Fruit fly (Drosophila melanogaster) whole organism, embryonic: Measurements from ENCODE around the gene CG17470.

Experiments used
- Bdp1 ChIP-seq: fragments of 200-800 bp; sonication (Bioruptor generic); optimal IDR thresholded peaks from 3 replicates; lab custom pipeline; 2016; ENCODE audit warnings: missing biosample characterization, missing genetic modification characterization
- Blimp-1 ChIP-seq: fragments of 200-800 bp; sonication (Bioruptor generic); optimal IDR thresholded peaks from 3 replicates; lab custom pipeline; 2018; ENCODE audit warnings: missing biosample characterization, missing genetic modification characterization, mild to moderate bottlenecking, moderate library complexity, missing genetic modification reagents
- CG11085 ChIP-seq: fragments of 200-800 bp; sonication (Bioruptor generic); IDR thresholded peaks from 2 replicates; pipeline ENCODE4 v1.3.6; 2022; ENCODE audit warnings: missing biosample characterization, missing genetic modification characterization
- CG11504 ChIP-seq: fragments of 200-800 bp; sonication (Bioruptor generic); optimal IDR thresholded peaks from 3 replicates; lab custom pipeline; 2019; ENCODE audit warnings: missing biosample characterization, mild to moderate bottlenecking, missing genetic modification characterization, moderate library complexity
- CG11696 ChIP-seq: fragments of 200-800 bp; sonication (Bioruptor generic); IDR thresholded peaks from 2 replicates; pipeline ENCODE4 v1.3.6; 2022; ENCODE audit warnings: missing biosample characterization, missing genetic modification characterization
- CG12299 ChIP-seq: fragments of 200-800 bp; sonication (Bioruptor generic); optimal IDR thresholded peaks from 2 replicates; lab custom pipeline; 2018; ENCODE audit warnings: missing biosample characterization, mild to moderate bottlenecking, missing genetic modification characterization
- CG14014 ChIP-seq: fragments of 200-800 bp; sonication (Bioruptor generic); IDR thresholded peaks from 2 replicates; pipeline ENCODE4 v1.3.6; 2022; ENCODE audit warnings: missing biosample characterization, missing genetic modification characterization
- CG15011 ChIP-seq: fragments of 200-800 bp; sonication (Bioruptor generic); optimal IDR thresholded peaks from 3 replicates; lab custom pipeline; 2018; ENCODE audit warnings: missing biosample characterization, mild to moderate bottlenecking, missing genetic modification characterization
- CG1602 ChIP-seq: fragments of 200-800 bp; sonication (Bioruptor generic); optimal IDR thresholded peaks from 3 replicates; lab custom pipeline; 2016; ENCODE audit warnings: missing biosample characterization, missing genetic modification characterization
- CG17385 ChIP-seq: fragments of 200-800 bp; sonication (Bioruptor generic); optimal IDR thresholded peaks from 3 replicates; lab custom pipeline; 2018; ENCODE audit warnings: missing biosample characterization, mild to moderate bottlenecking, missing genetic modification characterization
- CG31388 ChIP-seq: fragments of 200-800 bp; sonication (Bioruptor generic); optimal IDR thresholded peaks from 2 replicates; lab custom pipeline; 2016; ENCODE audit warnings: missing biosample characterization, missing genetic modification characterization
- CG3995 ChIP-seq: fragments of 200-800 bp; sonication (Bioruptor generic); optimal IDR thresholded peaks from 3 replicates; lab custom pipeline; 2016; ENCODE audit warnings: missing biosample characterization, missing genetic modification characterization
- CG4707 ChIP-seq: fragments of 200-800 bp; sonication (Bioruptor generic); optimal IDR thresholded peaks from 2 replicates; lab custom pipeline; 2018; ENCODE audit warnings: missing biosample characterization, mild to moderate bottlenecking, missing genetic modification characterization, moderate library complexity
- CG7357 ChIP-seq: fragments of 200-800 bp; sonication (Bioruptor generic); IDR thresholded peaks from 3 replicates; pipeline ENCODE4 v1.3.6; 2022; ENCODE audit warnings: missing biosample characterization, missing genetic modification characterization
- CG7839 ChIP-seq: fragments of 200-800 bp; sonication (Bioruptor generic); optimal IDR thresholded peaks from 3 replicates; lab custom pipeline; 2018; ENCODE audit warnings: missing biosample characterization, mild to moderate bottlenecking, missing genetic modification characterization, moderate library complexity
- CG9215 ChIP-seq: fragments of 200-800 bp; sonication (Bioruptor generic); IDR thresholded peaks from 2 replicates; pipeline ENCODE4 v1.3.6; 2022; ENCODE audit warnings: missing biosample characterization, missing genetic modification characterization
- CG9609 ChIP-seq: fragments of 200-800 bp; sonication (Bioruptor generic); optimal IDR thresholded peaks from 3 replicates; lab custom pipeline; 2016; ENCODE audit warnings: missing biosample characterization, missing genetic modification characterization
- Chrac-16 ChIP-seq: fragments of 200-800 bp; sonication (Bioruptor generic); optimal IDR thresholded peaks from 3 replicates; lab custom pipeline; 2016; ENCODE audit warnings: missing biosample characterization, missing genetic modification characterization
- D ChIP-seq, 2 experiments: fragments of 200-800 bp in 1 of 2; fragments of >200 bp in 1 of 2; sonication (Bioruptor generic) in 1 of 2; optimal IDR thresholded peaks; 2 replicates in 1 of 2; 3 replicates in 1 of 2; lab custom pipeline; 2017; ENCODE audit warnings: mild to moderate bottlenecking in 1 of 2, missing biosample characterization in 1 of 2, missing genetic modification characterization in 1 of 2, missing genetic modification reagents in 1 of 2
- Dad ChIP-seq: fragments of 200-800 bp; sonication (Bioruptor generic); optimal IDR thresholded peaks from 3 replicates; lab custom pipeline; 2016; ENCODE audit warnings: missing biosample characterization, missing genetic modification characterization
- Dll ChIP-seq: fragments of 200-800 bp; sonication (Bioruptor generic); IDR thresholded peaks from 4 replicates; pipeline ENCODE4 v1.3.6; 2022; ENCODE audit warnings: missing biosample characterization, missing genetic modification characterization; ENCODE audit not compliant: partially characterized antibody
- Drgx ChIP-seq: fragments of 200-800 bp; sonication (Bioruptor generic); IDR thresholded peaks from 2 replicates; pipeline ENCODE4 v1.3.6; 2022; ENCODE audit warnings: missing biosample characterization, missing genetic modification characterization
- Gug ChIP-seq: fragments of 200-800 bp; sonication (Bioruptor generic); IDR thresholded peaks from 4 replicates; pipeline ENCODE4 v1.3.6; 2022; ENCODE audit warnings: missing biosample characterization, missing genetic modification characterization
- Hey ChIP-seq: fragments of 200-800 bp; sonication (Bioruptor generic); optimal IDR thresholded peaks from 3 replicates; lab custom pipeline; 2018; ENCODE audit warnings: missing biosample characterization, mild to moderate bottlenecking, missing genetic modification characterization
- Hmx ChIP-seq: fragments of 200-800 bp; sonication (Bioruptor generic); optimal IDR thresholded peaks from 2 replicates; lab custom pipeline; 2016; ENCODE audit warnings: missing biosample characterization, missing genetic modification characterization
- Max ChIP-seq: fragments of 200-800 bp; sonication (Bioruptor generic); optimal IDR thresholded peaks from 2 replicates; lab custom pipeline; 2016; ENCODE audit warnings: missing biosample characterization, mild to moderate bottlenecking, missing genetic modification characterization
- Nf-YA ChIP-seq: fragments of 200-800 bp; sonication (Bioruptor generic); IDR thresholded peaks from 2 replicates; pipeline ENCODE4 v1.3.6; 2022; ENCODE audit warnings: missing biosample characterization, missing genetic modification characterization
- Nf-YB ChIP-seq: fragments of 200-800 bp; sonication (Bioruptor generic); optimal IDR thresholded peaks from 3 replicates; lab custom pipeline; 2019; ENCODE audit warnings: missing biosample characterization, mild to moderate bottlenecking, missing genetic modification characterization, moderate library complexity
- Pdp1 ChIP-seq, 2 experiments: fragments of 200-800 bp; sonication (Bioruptor generic); optimal IDR thresholded peaks; 3 replicates each; lab custom pipeline; 2016; ENCODE audit warnings: missing biosample characterization in 2 of 2, missing genetic modification characterization in 2 of 2, mild to moderate bottlenecking in 1 of 2, moderate library complexity in 1 of 2
- Sin3A ChIP-seq: fragments of >200 bp; optimal IDR thresholded peaks from 2 replicates; lab custom pipeline; 2018
- Xrp1 ChIP-seq: fragments of 200-800 bp; sonication (Bioruptor generic); IDR thresholded peaks from 2 replicates; pipeline ENCODE4 v1.3.6; 2022; ENCODE audit warnings: missing biosample characterization, missing genetic modification characterization
- abd-A ChIP-seq: fragments of 200-800 bp; sonication (Bioruptor generic); optimal IDR thresholded peaks from 3 replicates; lab custom pipeline; 2019; ENCODE audit warnings: missing biosample characterization, mild to moderate bottlenecking, missing genetic modification characterization, moderate library complexity
- bsh ChIP-seq, 2 experiments: fragments of 200-800 bp; sonication (Bioruptor generic); optimal IDR thresholded peaks; 2 replicates each; lab custom pipeline; 2017 to 2018; ENCODE audit warnings: mild to moderate bottlenecking in 2 of 2, missing biosample characterization in 2 of 2, missing genetic modification characterization in 2 of 2, moderate library complexity in 1 of 2
- chn ChIP-seq: fragments of 200-800 bp; sonication (Bioruptor generic); optimal IDR thresholded peaks from 2 replicates; lab custom pipeline; 2016; ENCODE audit warnings: missing biosample characterization, missing genetic modification characterization
- croc ChIP-seq: fragments of 200-800 bp; sonication (Bioruptor generic); conservative IDR thresholded peaks from 3 replicates; pipeline ENCODE4 v1.3.6; 2022; ENCODE audit warnings: missing biosample characterization, missing genetic modification characterization
- crol ChIP-seq: fragments of 200-800 bp; sonication (Bioruptor generic); IDR thresholded peaks from 2 replicates; pipeline ENCODE4 v1.3.6; 2022; ENCODE audit warnings: missing biosample characterization, missing genetic modification characterization
- da ChIP-seq: fragments of 200-800 bp; sonication (Bioruptor generic); optimal IDR thresholded peaks from 2 replicates; lab custom pipeline; 2016; ENCODE audit warnings: missing biosample characterization, missing genetic modification characterization
- dan ChIP-seq: fragments of 200-800 bp; sonication (Bioruptor generic); IDR thresholded peaks from 2 replicates; pipeline ENCODE4 v1.3.6; 2022; ENCODE audit warnings: missing biosample characterization, missing genetic modification characterization
- gcm ChIP-seq: fragments of 200-800 bp; sonication (Bioruptor generic); optimal IDR thresholded peaks from 2 replicates; lab custom pipeline; 2019; ENCODE audit warnings: missing biosample characterization, mild to moderate bottlenecking, missing genetic modification characterization, moderate library complexity
- jing ChIP-seq: fragments of 200-800 bp; sonication (Bioruptor generic); optimal IDR thresholded peaks from 2 replicates; lab custom pipeline; 2018; ENCODE audit warnings: missing biosample characterization, mild to moderate bottlenecking, missing genetic modification characterization
- lmd ChIP-seq: fragments of 200-800 bp; sonication (Bioruptor generic); IDR thresholded peaks from 2 replicates; pipeline ENCODE4 v1.3.6; 2022; ENCODE audit warnings: missing biosample characterization, missing genetic modification characterization
- mam ChIP-seq: fragments of 200-800 bp; sonication (Bioruptor generic); optimal IDR thresholded peaks from 3 replicates; lab custom pipeline; 2016; ENCODE audit warnings: missing biosample characterization, missing genetic modification characterization
- nau ChIP-seq: fragments of 200-800 bp; sonication (Bioruptor generic); optimal IDR thresholded peaks from 3 replicates; lab custom pipeline; 2017; ENCODE audit warnings: missing biosample characterization, mild to moderate bottlenecking, missing genetic modification characterization, missing genetic modification reagents
- pan ChIP-seq, 4 experiments: fragments of >200 bp in 3 of 4; fragments of 200-800 bp in 1 of 4; sonication (Bioruptor generic) in 1 of 4; optimal IDR thresholded peaks in 3 of 4; IDR thresholded peaks in 1 of 4; 2 replicates each; pipeline versions ENCODE4 v1.3.6 to Lab custom; 2017 to 2022; ENCODE audit warnings: missing biosample characterization in 2 of 4, missing genetic modification characterization in 2 of 4, mixed read lengths in 1 of 4
- prd ChIP-seq, 3 experiments: fragments of >200 bp in 2 of 3; fragments of 200-800 bp in 1 of 3; sonication (Bioruptor generic) in 1 of 3; optimal IDR thresholded peaks in 2 of 3; IDR thresholded peaks in 1 of 3; 2 replicates in 2 of 3; 3 replicates in 1 of 3; pipeline versions ENCODE4 v1.3.6 to Lab custom; 2017 to 2022; ENCODE audit warnings: missing biosample characterization in 1 of 3, missing genetic modification characterization in 1 of 3
- slou ChIP-seq: fragments of 200-800 bp; sonication (Bioruptor generic); optimal IDR thresholded peaks from 3 replicates; lab custom pipeline; 2016; ENCODE audit warnings: missing biosample characterization, missing genetic modification characterization
- sug ChIP-seq: fragments of 200-800 bp; optimal IDR thresholded peaks from 2 replicates; lab custom pipeline; 2019; ENCODE audit warnings: missing biosample characterization, mild to moderate bottlenecking, missing genetic modification characterization, moderate library complexity
- unc-4 ChIP-seq: fragments of 200-800 bp; sonication (Bioruptor generic); IDR thresholded peaks from 2 replicates; pipeline ENCODE4 v1.3.6; 2022; ENCODE audit warnings: missing biosample characterization, missing genetic modification characterization; ENCODE audit not compliant: partially characterized antibody
- wdn ChIP-seq: fragments of 200-800 bp; sonication (Bioruptor generic); IDR thresholded peaks from 2 replicates; pipeline ENCODE4 v1.3.6; 2022; ENCODE audit warnings: missing biosample characterization, missing genetic modification characterization
- zfh2 ChIP-seq: fragments of 200-800 bp; sonication (Bioruptor generic); optimal IDR thresholded peaks from 2 replicates; lab custom pipeline; 2016; ENCODE audit warnings: missing biosample characterization, missing genetic modification characterization

Gene CG17470

dm6 chr2L:20681648-20682098, 38.6 kb upstream of the CG17470 start, which contains the start of gene Cen (continued):
- TF ChIP-seq gcm (no peak), prd (optimal IDR thresholded peaks at IDR 0.05; lab: Kevin White, UChicago) (no peak), prd (GFP tag; IDR thresholded peaks at IDR 0.05; lab: Robert Waterston, UW) (0 out of 3 replicates have a peak, but pooled peaks have one; percentile 21), CG17385 (GFP tag; lab: Kevin White, UChicago) (no peak), slou (GFP tag; lab: Kevin White, UChicago) (peak; percentile 9), CG11696 (GFP tag; lab: Robert Waterston, UW) (no peak), mam (GFP tag; lab: Kevin White, UChicago) (peak; percentile 5), Bdp1 (no peak), nau (GFP tag; lab: Kevin White, UChicago) (no peak), Pdp1 (GFP tag; optimal IDR thresholded peaks at IDR 0.05; lab: Kevin White, UChicago) (peak; percentile 42 to 95), CG9215 (no peak), bsh (GFP tag; optimal IDR thresholded peaks at IDR 0.05; lab: Kevin White, UChicago) (peak in 1 of 2 experiments; percentile 10), pan (optimal IDR thresholded peaks at IDR 0.05; lab: Kevin White, UChicago) (no peak), pan (GFP tag; optimal IDR thresholded peaks at IDR 0.05 in 1 of 2, IDR thresholded peaks at IDR 0.05 in 1 of 2) (peak in 1 of 2 experiments; percentile 5), zfh2 (GFP tag; lab: Kevin White, UChicago) (peak; percentile 41), CG31388 (GFP tag; lab: Kevin White, UChicago) (no peak), CG11085 (GFP tag; lab: Robert Waterston, UW) (no peak), Hmx (no peak), abd-A (no peak), Blimp-1 (no peak), Max (GFP tag; lab: Kevin White, UChicago) (peak; percentile 28)

DNA sequence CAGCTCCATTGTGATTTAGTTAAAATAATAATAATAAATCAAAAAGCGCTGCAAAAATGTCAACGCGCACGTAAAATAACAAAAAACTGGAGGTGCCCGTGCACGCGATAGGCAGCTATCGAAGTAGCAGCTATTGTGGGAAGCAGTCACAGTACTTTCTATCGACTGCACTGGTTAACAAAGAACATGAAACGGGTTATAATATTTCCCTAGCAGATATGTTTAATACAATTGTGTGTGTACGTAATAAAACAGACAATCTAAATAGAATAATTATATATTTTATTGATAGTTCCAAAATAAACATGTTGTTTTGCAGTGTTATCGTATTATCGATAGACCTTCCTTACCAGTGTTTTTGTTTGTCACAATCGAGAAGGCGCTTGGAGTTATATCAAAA, 32.8 kb upstream of the CG17470 start, which contains the start of the genes CG31678 and IKKepsilon:
CG31678 (minus strand) TSS at position 67 of the 400 bp plus-strand sequence.
IKKepsilon (plus strand) TSS at position 171 of the 400 bp plus-strand sequence.
- TF ChIP-seq Gug (GFP tag; lab: Robert Waterston, UW) (peak; percentile 33; the same call in 1 of the 4 replicates), jing (GFP tag; lab: Kevin White, UChicago) (no peak), CG4707 (GFP tag; lab: Kevin White, UChicago) (no peak), lmd (GFP tag; lab: Robert Waterston, UW) (no peak; the same call in 1 of the 2 replicates), CG14014 (no peak), dan (no peak), CG3995 (GFP tag; lab: Kevin White, UChicago) (peak; percentile 99), unc-4 (GFP tag; lab: Robert Waterston, UW) (peak; percentile 89), CG7357 (GFP tag; lab: Robert Waterston, UW) (no peak), CG7839 (tag; lab: Kevin White, UChicago) (peak; percentile 37), Dad (GFP tag; lab: Kevin White, UChicago) (no peak), CG12299 (peak; percentile 21), Sin3A (lab: Kevin White, UChicago) (peak; percentile 3), crol (GFP tag; lab: Robert Waterston, UW) (no peak), CG9609 (GFP tag; lab: Kevin White, UChicago) (no peak), Nf-YA (GFP tag; lab: Robert Waterston, UW) (no peak), CG1602 (peak; percentile 45), Hey (tag; lab: Kevin White, UChicago) (no peak), wdn (GFP tag; lab: Robert Waterston, UW) (no peak), CG11504 (tag; lab: Kevin White, UChicago) (no peak), chn (GFP tag; lab: Kevin White, UChicago) (no peak), Drgx (GFP tag; lab: Robert Waterston, UW) (no peak), Dll (GFP tag; lab: Robert Waterston, UW) (peak; percentile 91), CG15011 (GFP tag; lab: Kevin White, UChicago) (no peak), Nf-YB (GFP tag; lab: Kevin White, UChicago) (no peak), Chrac-16 (GFP tag; lab: Kevin White, UChicago) (peak; percentile 26), Xrp1 (GFP tag; lab: Robert Waterston, UW) (peak; percentile 42; the same call in 1 of the 2 replicates), D (optimal IDR thresholded peaks at IDR 0.05; lab: Kevin White, UChicago) (no peak), D (GFP tag; optimal IDR thresholded peaks at IDR 0.05; lab: Kevin White, UChicago) (no peak), da (GFP tag; lab: Kevin White, UChicago) (no peak), sug (tag; lab: Kevin White, UChicago) (peak; percentile 30), croc (no peak)
